Worm (Caenorhabditis elegans) whole organism, L4/young adult: ENCODE measurements around the gene srd-66.

Experiments
- W03F9.2 ChIP-seq: fragments of 150-350 bp; optimal IDR thresholded peaks from 2 replicates; lab custom pipeline; 2014; ENCODE audit warnings: missing biosample characterization, missing genetic modification characterization
- dao-5 ChIP-seq: sonication (generic microtip); optimal IDR thresholded peaks from 2 replicates; lab custom pipeline; 2016; ENCODE audit warnings: missing genotype, missing genetic modification characterization, moderate library complexity, missing compliant biosample characterization
- him-1 ChIP-seq: sonication (generic microtip); optimal IDR thresholded peaks from 2 replicates; lab custom pipeline; 2016; ENCODE audit warnings: missing genotype, missing genetic modification reagents, missing genetic modification characterization, missing compliant biosample characterization

ce11 chrIII:2030776-2031565 lies 48.5 kb upstream of the srd-66 start:
- TF ChIP-seq dao-5 (tag; lab: Kevin White, UChicago) (no peak), him-1 (tag; lab: Kevin White, UChicago) (no peak), W03F9.2 (tag; lab: Kevin White, UChicago) (no peak)
